Worm (Caenorhabditis elegans): ENCODE results near the gene C56A3.6.

- TF ChIP-seq ztf-29 (GFP tag; IDR thresholded peaks at IDR 0.05) (no peak), tab-1 (GFP tag; IDR thresholded peaks at IDR 0.05) (no peak), T22C8.4 (GFP tag; IDR thresholded peaks at IDR 0.05) (no peak), ref-1 (GFP tag; conservative IDR thresholded peaks at IDR 0.05) (no peak), flt-1 (GFP tag; IDR thresholded peaks at IDR 0.05) (no peak), cog-1 (tag; optimal IDR thresholded peaks at IDR 0.05) (no peak), ztf-23 (GFP tag; IDR thresholded peaks at IDR 0.05) (no peak), med-1 (GFP tag; optimal IDR thresholded peaks at IDR 0.05; ENCODE audit: insufficient read depth) (no peak), klf-2 (GFP tag; conservative IDR thresholded peaks at IDR 0.05) (no peak)
Observed at ce11 chrV:13589494-13590176, 33.4 kb upstream of the C56A3.6 start, which contains the start of the genes F53F4.2 and F53F4.18.
